Worm (Caenorhabditis elegans): Measurements from ENCODE around the gene nspb-2.
A peak's percentile ranks its signal among the peaks of the same experiment; 100 is the strongest.

The nspb-2 gene

DNA sequence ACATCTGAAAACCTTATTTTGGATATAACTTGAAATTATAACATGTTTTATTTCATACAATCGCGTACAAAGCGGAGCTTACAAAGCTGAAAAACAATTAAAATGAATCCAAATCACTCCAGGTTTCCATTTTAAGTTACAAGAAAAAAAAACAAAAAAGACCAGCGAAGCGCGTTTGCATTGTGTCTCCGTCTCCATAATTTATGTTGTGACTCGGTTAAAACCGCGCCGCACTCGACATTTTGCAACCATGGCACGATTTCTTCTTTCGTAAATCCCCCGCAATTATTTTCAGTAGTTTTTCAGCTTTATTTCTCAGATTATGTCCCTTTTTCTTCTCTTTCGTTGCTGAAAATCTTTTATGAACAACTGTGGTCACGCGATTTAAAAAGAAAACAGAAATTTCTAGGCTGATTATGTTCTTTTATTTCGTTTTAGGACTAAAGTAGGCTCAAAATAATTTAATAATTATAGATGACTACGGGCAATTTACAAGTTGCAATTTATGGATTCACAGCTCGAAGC is 6.0 kb upstream of the nspb-2 start, which contains the start of the genes F38A5.2 and dnj-11:
Gene F38A5.2 (minus strand): TSS at position 4 of the 525 bp plus-strand sequence.
Gene dnj-11 (plus strand): TSS at position 475 of the 525 bp plus-strand sequence.
- TF ChIP-seq C16A3.4 (tag; optimal IDR thresholded peaks at IDR 0.05): peak; percentile 86
- no peak for TF ChIP-seq mef-2 (tag; optimal IDR thresholded peaks at IDR 0.05)
- peak; percentile 62 for TF ChIP-seq hpl-2 (GFP tag; optimal IDR thresholded peaks at IDR 0.05)
- TF ChIP-seq nhr-20 (tag; optimal IDR thresholded peaks at IDR 0.05): peak; percentile 87
- no peak for TF ChIP-seq pqm-1 (tag; optimal IDR thresholded peaks at IDR 0.05)
- no peak for TF ChIP-seq tlp-1 (tag; optimal IDR thresholded peaks at IDR 0.05)
- peak; percentile 88 for TF ChIP-seq nhr-47 (tag; optimal IDR thresholded peaks at IDR 0.05)
- TF ChIP-seq elt-3 (tag; optimal IDR thresholded peaks at IDR 0.05): peak in 2 of 6 experiments; percentile 64 to 89
- TF ChIP-seq lin-39 (tag; optimal IDR thresholded peaks at IDR 0.05): peak; percentile 59
- TF ChIP-seq fkh-4 (tag; optimal IDR thresholded peaks at IDR 0.05; ENCODE audit: borderline replicate concordance): no peak
- TF ChIP-seq ceh-82 (tag; optimal IDR thresholded peaks at IDR 0.05): peak; percentile 70 to 93 (median 80)
- TF ChIP-seq lin-15B (tag; optimal IDR thresholded peaks at IDR 0.05): peak; percentile 91
- no peak for TF ChIP-seq unc-30 (tag; optimal IDR thresholded peaks at IDR 0.05)
- TF ChIP-seq tbx-2 (tag; optimal IDR thresholded peaks at IDR 0.05): peak; percentile 86
- peak; percentile 74 for TF ChIP-seq grh-1 (GFP tag; IDR thresholded peaks at IDR 0.05)
- TF ChIP-seq mdl-1 (tag; optimal IDR thresholded peaks at IDR 0.05): peak in 1 of 2 experiments; percentile 76
- TF ChIP-seq nhr-28 (tag; optimal IDR thresholded peaks at IDR 0.05): no peak
- no peak for TF ChIP-seq ceh-63 (GFP tag; optimal IDR thresholded peaks at IDR 0.05)
- no peak for TF ChIP-seq ets-5 (GFP tag; IDR thresholded peaks at IDR 0.05)
- TF ChIP-seq swsn-7 (tag; optimal IDR thresholded peaks at IDR 0.05): peak; percentile 85
- TF ChIP-seq elt-2 (tag; optimal IDR thresholded peaks at IDR 0.05): peak; percentile 37
- no peak for TF ChIP-seq hlh-17 (GFP tag; optimal IDR thresholded peaks at IDR 0.05; ENCODE audit: borderline replicate concordance)
- no peak for TF ChIP-seq nhr-11 (tag; optimal IDR thresholded peaks at IDR 0.05)
- peak; percentile 60 for TF ChIP-seq F16B12.6 (tag; optimal IDR thresholded peaks at IDR 0.05)
- no peak for TF ChIP-seq sptf-1 (tag; optimal IDR thresholded peaks at IDR 0.05)
- peak; percentile 90 for TF ChIP-seq unc-130 (tag; optimal IDR thresholded peaks at IDR 0.05)
- TF ChIP-seq snpc-4 (tag; optimal IDR thresholded peaks at IDR 0.05): peak; percentile 67
- peak; percentile 90 for TF ChIP-seq nhr-71 (tag; optimal IDR thresholded peaks at IDR 0.05)
- peak in 1 of 2 experiments; percentile 48 for TF ChIP-seq ztf-11 (tag; optimal IDR thresholded peaks at IDR 0.05)
- TF ChIP-seq aly-2 (tag; optimal IDR thresholded peaks at IDR 0.05): peak; percentile 85
- TF ChIP-seq lsy-2 (tag; optimal IDR thresholded peaks at IDR 0.05): peak; percentile 87 to 93
- TF ChIP-seq aha-1 (tag; optimal IDR thresholded peaks at IDR 0.05): peak; percentile 13
- TF ChIP-seq nhr-84 (tag; optimal IDR thresholded peaks at IDR 0.05): peak; percentile 19
- TF ChIP-seq ztf-4 (tag; optimal IDR thresholded peaks at IDR 0.05): peak; percentile 29
- peak; percentile 88 for TF ChIP-seq isw-1 (GFP tag; IDR thresholded peaks at IDR 0.05)
- TF ChIP-seq C04F5.9 (tag; optimal IDR thresholded peaks at IDR 0.05): peak; percentile 28
- no peak for TF ChIP-seq C34B4.2 (tag; optimal IDR thresholded peaks at IDR 0.05)
- TF ChIP-seq rnt-1 (tag; optimal IDR thresholded peaks at IDR 0.05): peak; percentile 90
- peak; percentile 90 for TF ChIP-seq skn-1 (tag; optimal IDR thresholded peaks at IDR 0.05)
- TF ChIP-seq efl-1 (optimal IDR thresholded peaks at IDR 0.05): peak; percentile 88 to 90
- TF ChIP-seq efl-1 (GFP tag; optimal IDR thresholded peaks at IDR 0.05 in 1 of 2): peak; percentile 83 to 98
- peak; percentile 82 for TF ChIP-seq nhr-19 (GFP tag; conservative IDR thresholded peaks at IDR 0.05)
- TF ChIP-seq snu-23 (GFP tag; optimal IDR thresholded peaks at IDR 0.05): peak; percentile 91
- no peak for TF ChIP-seq efl-3 (GFP tag; optimal IDR thresholded peaks at IDR 0.05)
- peak; percentile 56 for TF ChIP-seq egl-13 (tag; optimal IDR thresholded peaks at IDR 0.05)
- TF ChIP-seq irx-1 (tag; optimal IDR thresholded peaks at IDR 0.05): peak; percentile 75
- peak; percentile 86 to 91 for TF ChIP-seq lin-35 (GFP tag; optimal IDR thresholded peaks at IDR 0.05)
- peak; percentile 69 for TF ChIP-seq jun-1 (tag; optimal IDR thresholded peaks at IDR 0.05)
- peak; percentile 55 for TF ChIP-seq vab-15 (tag; optimal IDR thresholded peaks at IDR 0.05)
- TF ChIP-seq mab-9 (GFP tag; IDR thresholded peaks at IDR 0.05): no peak
- TF ChIP-seq alr-1 (tag; optimal IDR thresholded peaks at IDR 0.05; ENCODE audit: borderline replicate concordance): no peak
- peak; percentile 86 for TF ChIP-seq xbp-1 (tag; optimal IDR thresholded peaks at IDR 0.05)
- TF ChIP-seq pax-3 (tag; optimal IDR thresholded peaks at IDR 0.05): peak; percentile 48
- TF ChIP-seq ama-1 (optimal IDR thresholded peaks at IDR 0.05): no peak
